Worm (Caenorhabditis elegans) whole organism, mixed stage, embryonic: ENCODE data around the gene mec-17.
A peak's percentile ranks its signal among the peaks of the same experiment; 100 is the strongest.

ENCODE experiments used
- elt-1 ChIP-seq: sonication (generic microtip); optimal IDR thresholded peaks from 2 replicates; lab custom pipeline; 2017; ENCODE audit warnings: missing genetic modification characterization, mild to moderate bottlenecking, missing compliant biosample characterization, antibody characterized with exemption, moderate library complexity, borderline replicate concordance; ENCODE audit not compliant: insufficient read depth
- elt-3 ChIP-seq: fragments of 150-350 bp; optimal IDR thresholded peaks from 2 replicates; lab custom pipeline; 2014; ENCODE audit warnings: missing biosample characterization, missing genetic modification characterization
- ham-2 ChIP-seq: fragments of 200-800 bp; sonication (Bioruptor generic); optimal IDR thresholded peaks from 2 replicates; lab custom pipeline; 2018; ENCODE audit warnings: mild to moderate bottlenecking, missing genetic modification characterization, missing compliant biosample characterization
- lsy-2 ChIP-seq: fragments of 150-350 bp; optimal IDR thresholded peaks from 2 replicates; lab custom pipeline; 2014; ENCODE audit warnings: missing biosample characterization, missing genetic modification characterization
- mep-1 ChIP-seq: fragments of 150-350 bp; optimal IDR thresholded peaks from 2 replicates; lab custom pipeline; 2017; ENCODE audit warnings: missing biosample characterization, missing genetic modification reagents, missing genetic modification characterization, inconsistent platforms
- nhr-12 ChIP-seq: fragments of 150-350 bp; optimal IDR thresholded peaks from 2 replicates; lab custom pipeline; 2014; ENCODE audit warnings: missing biosample characterization, missing genetic modification characterization
- nhr-237 ChIP-seq: fragments of 150-350 bp; optimal IDR thresholded peaks from 2 replicates; lab custom pipeline; 2014; ENCODE audit warnings: missing biosample characterization, missing genetic modification characterization
- nhr-76 ChIP-seq: sonication (generic microtip); optimal IDR thresholded peaks from 2 replicates; lab custom pipeline; 2017; ENCODE audit warnings: missing biosample characterization, missing genetic modification characterization
- sem-2 ChIP-seq: fragments of 200-800 bp; sonication (Bioruptor generic); optimal IDR thresholded peaks from 2 replicates; lab custom pipeline; 2018; ENCODE audit warnings: mild to moderate bottlenecking, missing genetic modification characterization, missing compliant biosample characterization
- snpc-4 ChIP-seq: fragments of 150-350 bp; optimal IDR thresholded peaks from 2 replicates; lab custom pipeline; 2014; ENCODE audit warnings: missing biosample characterization, missing genetic modification characterization
- unc-120 ChIP-seq: sonication (generic microtip); optimal IDR thresholded peaks from 2 replicates; lab custom pipeline; 2017; ENCODE audit warnings: missing genetic modification characterization, missing compliant biosample characterization; ENCODE audit not compliant: poor library complexity, severe bottlenecking
- ztf-11 ChIP-seq: fragments of 150-350 bp; optimal IDR thresholded peaks from 2 replicates; lab custom pipeline; 2014; ENCODE audit warnings: missing biosample characterization, missing genetic modification characterization

- TF ChIP-seq nhr-12 (tag; lab: Kevin White, UChicago) (no peak), nhr-76 (tag; lab: Kevin White, UChicago) (no peak), ham-2 (GFP tag; lab: Kevin White, UChicago) (no peak), lsy-2 (tag; lab: Kevin White, UChicago) (no peak), mep-1 (tag; lab: Kevin White, UChicago) (no peak), ztf-11 (no peak), unc-120 (tag; lab: Kevin White, UChicago) (no peak), elt-3 (peak; percentile 28), sem-2 (GFP tag; lab: Kevin White, UChicago) (no peak), snpc-4 (no peak), nhr-237 (tag; lab: Kevin White, UChicago) (no peak), elt-1 (no peak)
Observed at ce11 chrIV:7985737-7986136, 1.2 kb downstream of the mec-17 start.
